Fruit fly (Drosophila melanogaster) whole organism, embryonic: ENCODE measurements around the gene Herc4.

Experiments
- CG10654 ChIP-seq: fragments of 200-800 bp; sonication (Bioruptor generic); optimal IDR thresholded peaks from 2 replicates; lab custom pipeline; 2016; ENCODE audit warnings: missing biosample characterization, missing genetic modification characterization
- CG1602 ChIP-seq: fragments of 200-800 bp; sonication (Bioruptor generic); optimal IDR thresholded peaks from 3 replicates; lab custom pipeline; 2016; ENCODE audit warnings: missing biosample characterization, missing genetic modification characterization
- CG18599 ChIP-seq: fragments of 200-800 bp; sonication (Bioruptor generic); optimal IDR thresholded peaks from 3 replicates; lab custom pipeline; 2017; ENCODE audit warnings: missing biosample characterization, missing genetic modification characterization, mild to moderate bottlenecking, moderate library complexity, missing genetic modification reagents
- CG8359 ChIP-seq: fragments of 200-800 bp; sonication (Bioruptor generic); optimal IDR thresholded peaks from 2 replicates; lab custom pipeline; 2017; ENCODE audit warnings: missing biosample characterization, mild to moderate bottlenecking, missing genetic modification characterization, borderline replicate concordance
- Dbx ChIP-seq: fragments of 200-800 bp; sonication (Bioruptor generic); IDR thresholded peaks from 3 replicates; pipeline ENCODE4 v1.3.6; 2022; ENCODE audit warnings: missing biosample characterization, missing genetic modification characterization
- Dll ChIP-seq: fragments of 200-800 bp; sonication (Bioruptor generic); IDR thresholded peaks from 4 replicates; pipeline ENCODE4 v1.3.6; 2022; ENCODE audit warnings: missing biosample characterization, missing genetic modification characterization; ENCODE audit not compliant: partially characterized antibody
- YL-1 ChIP-seq: fragments of 200-800 bp; sonication (Bioruptor generic); optimal IDR thresholded peaks from 3 replicates; lab custom pipeline; 2017; ENCODE audit warnings: missing biosample characterization, mild to moderate bottlenecking, missing genetic modification characterization
- tll ChIP-seq, 2 experiments: fragments of 200-800 bp in 1 of 2; fragments of >200 bp in 1 of 2; sonication (Bioruptor generic) in 1 of 2; optimal IDR thresholded peaks; 2 replicates each; lab custom pipeline; 2017 to 2019; ENCODE audit warnings: missing biosample characterization in 2 of 2, missing genetic modification characterization in 2 of 2, mild to moderate bottlenecking in 1 of 2, moderate library complexity in 1 of 2
- twi ChIP-seq: fragments of 200-800 bp; optimal IDR thresholded peaks from 2 replicates; lab custom pipeline; 2019; ENCODE audit warnings: missing biosample characterization, mild to moderate bottlenecking, missing genetic modification characterization, moderate library complexity

dm6 chr3L:1358338-1358737 is 44.8 kb downstream of the Herc4 start:
- TF ChIP-seq CG18599 (GFP tag; lab: Kevin White, UChicago): no peak
- no peak for TF ChIP-seq CG8359 (GFP tag; lab: Kevin White, UChicago)
- TF ChIP-seq twi (tag; lab: Kevin White, UChicago): no peak
- TF ChIP-seq tll (GFP tag; optimal IDR thresholded peaks at IDR 0.05; lab: Kevin White, UChicago): no peak
- TF ChIP-seq YL-1 (GFP tag; lab: Kevin White, UChicago): no peak
- TF ChIP-seq Dbx (GFP tag; lab: Robert Waterston, UW): no peak
- no peak for TF ChIP-seq CG10654 (GFP tag; lab: Kevin White, UChicago)
- TF ChIP-seq Dll (GFP tag; lab: Robert Waterston, UW): no peak
- no peak for TF ChIP-seq CG1602
